Worm (Caenorhabditis elegans): ENCODE measurements around the gene pals-23.
A peak's percentile ranks its signal among the peaks of the same experiment; 100 is the strongest.

pals-23 gene

ce11 chrIII:159149-159548 is 34.6 kb downstream of the pals-23 start:
- TF ChIP-seq eyg-1 (tag; optimal IDR thresholded peaks at IDR 0.05): no peak
- no peak for TF ChIP-seq C08G9.2 (tag; optimal IDR thresholded peaks at IDR 0.05)
- TF ChIP-seq odd-2 (tag; optimal IDR thresholded peaks at IDR 0.05): no peak
- no peak for TF ChIP-seq ceh-34 (tag; optimal IDR thresholded peaks at IDR 0.05)
- TF ChIP-seq ama-1 (optimal IDR thresholded peaks at IDR 0.05): no peak
- TF ChIP-seq unc-3 (GFP tag; conservative IDR thresholded peaks at IDR 0.05): no peak
- no peak for TF ChIP-seq unc-3 (tag; optimal IDR thresholded peaks at IDR 0.05)
- no peak for TF ChIP-seq ahr-1 (tag; optimal IDR thresholded peaks at IDR 0.05)
- TF ChIP-seq C38D4.7 (GFP tag; optimal IDR thresholded peaks at IDR 0.05): no peak
- no peak for TF ChIP-seq pha-2 (tag; optimal IDR thresholded peaks at IDR 0.05)
- no peak for TF ChIP-seq K09A11.1 (tag; optimal IDR thresholded peaks at IDR 0.05; ENCODE audit: insufficient read depth)
- no peak for TF ChIP-seq mec-3 (tag; optimal IDR thresholded peaks at IDR 0.05; ENCODE audit: borderline replicate concordance)
- no peak for TF ChIP-seq lim-6 (tag; optimal IDR thresholded peaks at IDR 0.05)
- TF ChIP-seq ceh-48 (tag; optimal IDR thresholded peaks at IDR 0.05): no peak

DNA sequence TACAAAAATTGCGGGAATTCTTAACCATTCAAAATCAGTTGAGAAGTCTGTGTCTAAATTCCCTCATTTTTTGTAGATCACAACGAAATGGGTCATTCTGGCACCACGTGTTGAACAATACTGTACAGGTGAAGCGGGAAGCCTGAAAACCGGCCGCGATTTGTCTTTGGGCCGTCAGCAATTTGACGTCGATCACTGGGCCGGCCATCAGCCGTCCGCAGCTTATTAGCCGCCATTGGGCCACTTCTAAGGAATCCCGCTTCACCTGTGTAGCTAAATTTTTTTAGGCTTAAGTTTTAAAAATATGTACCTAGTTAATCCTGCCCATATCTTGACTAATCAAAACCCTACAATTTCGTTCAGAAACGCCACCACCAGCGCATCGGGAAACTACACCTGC is 35.1 kb downstream of the pals-23 start:
- TF ChIP-seq lim-6 (tag; optimal IDR thresholded peaks at IDR 0.05) (peak; percentile 3), fax-1 (tag; optimal IDR thresholded peaks at IDR 0.05) (no peak)

ce11 chrIII:164775-165174 is 40.2 kb downstream of the pals-23 start, which contains the start of gene F40G9.8:
TSS of gene F40G9.8 (minus strand) at chrIII:164875.
- TF ChIP-seq ceh-48 (tag; optimal IDR thresholded peaks at IDR 0.05) (no peak), ceh-24 (tag; optimal IDR thresholded peaks at IDR 0.05) (no peak), npax-4 (tag; optimal IDR thresholded peaks at IDR 0.05) (no peak), che-1 (tag; optimal IDR thresholded peaks at IDR 0.05) (no peak), T23F11.4 (GFP tag; optimal IDR thresholded peaks at IDR 0.05) (no peak), lim-6 (tag; optimal IDR thresholded peaks at IDR 0.05) (no peak), rnt-1 (tag; optimal IDR thresholded peaks at IDR 0.05) (no peak), odd-2 (tag; optimal IDR thresholded peaks at IDR 0.05) (no peak), ceh-30 (tag; optimal IDR thresholded peaks at IDR 0.05) (no peak), hlh-8 (tag; optimal IDR thresholded peaks at IDR 0.05) (no peak), pag-3 (tag; optimal IDR thresholded peaks at IDR 0.05; ENCODE audit: borderline replicate concordance) (no peak), pha-2 (tag; optimal IDR thresholded peaks at IDR 0.05) (no peak), ceh-14 (tag; optimal IDR thresholded peaks at IDR 0.05) (no peak), sdc-2 (tag; optimal IDR thresholded peaks at IDR 0.05) (no peak), ceh-2 (tag; optimal IDR thresholded peaks at IDR 0.05) (no peak), C08G9.2 (tag; optimal IDR thresholded peaks at IDR 0.05) (no peak), sox-4 (tag; optimal IDR thresholded peaks at IDR 0.05) (no peak)

- no peak for TF ChIP-seq elt-2 (tag; optimal IDR thresholded peaks at IDR 0.05)
- no peak for TF ChIP-seq C08G9.2 (tag; optimal IDR thresholded peaks at IDR 0.05)
- TF ChIP-seq hlh-8 (tag; optimal IDR thresholded peaks at IDR 0.05): no peak
- no peak for TF ChIP-seq F13H6.1 (tag; optimal IDR thresholded peaks at IDR 0.05)
These were observed 40.8 kb downstream of the pals-23 start, which contains the start of gene F40G9.7 for ce11 chrIII:165390-165789. TSS of gene F40G9.7 (plus strand) at chrIII:165690.

- TF ChIP-seq elt-4 (tag; optimal IDR thresholded peaks at IDR 0.05): peak; percentile 35
These were observed 43.8 kb downstream of the pals-23 start for ce11 chrIII:168376-168775.

ce11 chrIII:169478-169877 is 44.9 kb downstream of the pals-23 start, which contains the start of gene F40G9.18:
TSS of gene F40G9.18 (minus strand) at chrIII:169578.
- no peak for TF ChIP-seq hlh-6 (tag; optimal IDR thresholded peaks at IDR 0.05)
- no peak for TF ChIP-seq tbx-2 (tag; optimal IDR thresholded peaks at IDR 0.05)
- TF ChIP-seq dve-1 (tag; optimal IDR thresholded peaks at IDR 0.05): no peak
- TF ChIP-seq sdc-2 (tag; optimal IDR thresholded peaks at IDR 0.05): no peak
- TF ChIP-seq ama-1 (optimal IDR thresholded peaks at IDR 0.05): no peak
- no peak for TF ChIP-seq pha-2 (tag; optimal IDR thresholded peaks at IDR 0.05)
- TF ChIP-seq unc-3 (GFP tag; conservative IDR thresholded peaks at IDR 0.05): no peak
- TF ChIP-seq unc-3 (tag; optimal IDR thresholded peaks at IDR 0.05): no peak
- no peak for TF ChIP-seq hlh-8 (tag; optimal IDR thresholded peaks at IDR 0.05)
- TF ChIP-seq nhr-232 (tag; optimal IDR thresholded peaks at IDR 0.05): no peak
- no peak for TF ChIP-seq T23F11.4 (GFP tag; optimal IDR thresholded peaks at IDR 0.05)
- no peak for TF ChIP-seq ceh-14 (tag; optimal IDR thresholded peaks at IDR 0.05)
- no peak for TF ChIP-seq tbx-7 (tag; optimal IDR thresholded peaks at IDR 0.05)
- no peak for TF ChIP-seq nhr-11 (tag; optimal IDR thresholded peaks at IDR 0.05)
- no peak for TF ChIP-seq hlh-15 (tag; optimal IDR thresholded peaks at IDR 0.05)
- TF ChIP-seq C08G9.2 (tag; optimal IDR thresholded peaks at IDR 0.05): no peak
- no peak for TF ChIP-seq K02D7.2 (tag; optimal IDR thresholded peaks at IDR 0.05)
- TF ChIP-seq pag-3 (tag; optimal IDR thresholded peaks at IDR 0.05; ENCODE audit: borderline replicate concordance): no peak
- TF ChIP-seq che-1 (tag; optimal IDR thresholded peaks at IDR 0.05): no peak
- TF ChIP-seq fkh-6 (tag; optimal IDR thresholded peaks at IDR 0.05): no peak

All from whole organism, late embryonic.